Fruit fly (Drosophila melanogaster): ENCODE results near the gene CG33995.

DNA sequence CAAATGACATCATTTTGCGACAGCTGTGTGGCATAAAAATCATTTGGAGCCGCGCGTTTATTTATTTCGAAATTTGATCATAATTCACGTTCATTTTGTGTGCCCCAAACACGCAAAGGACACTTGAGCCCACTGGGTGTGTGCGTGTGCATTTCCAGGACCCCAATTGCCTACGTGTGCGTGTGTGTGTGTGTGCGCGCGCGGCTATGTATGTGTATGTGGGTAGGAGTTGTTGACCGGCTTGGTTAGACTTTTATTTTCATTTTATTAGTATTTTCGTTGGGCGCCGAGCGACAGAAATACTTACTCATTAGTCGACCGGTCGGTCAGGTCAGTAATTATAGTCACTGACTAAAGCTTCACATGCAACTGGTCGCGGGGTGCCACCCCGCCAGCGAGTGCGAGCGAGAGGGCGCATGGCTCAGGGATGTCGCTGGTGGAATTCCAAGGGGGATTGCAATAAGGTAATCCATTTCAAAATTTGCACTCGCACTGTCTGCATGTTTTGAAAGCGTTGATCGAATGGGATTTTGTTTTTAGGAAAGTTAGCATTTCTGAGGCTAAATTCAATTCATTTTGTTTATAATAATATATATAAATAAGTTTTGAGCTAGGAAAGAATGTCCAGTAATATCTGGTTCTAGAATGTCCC, 551 bp downstream of the CG33995 start:
- TF ChIP-seq h (GFP tag; optimal IDR thresholded peaks at IDR 0.05) = peak; percentile 54
- TF ChIP-seq pan (optimal IDR thresholded peaks at IDR 0.05) = no peak
- TF ChIP-seq usp (GFP tag; optimal IDR thresholded peaks at IDR 0.05) = no peak
